Worm (Caenorhabditis elegans): Measurements from ENCODE around the gene W03F9.9.

Gene W03F9.9

ce11 chrV:189436-189835 is 50.7 kb downstream of the W03F9.9 start:
- no peak for TF ChIP-seq ztf-11 (tag; optimal IDR thresholded peaks at IDR 0.05)
- TF ChIP-seq C34F6.9 (tag; optimal IDR thresholded peaks at IDR 0.05) = no peak

Data from whole organism, L2 larva.